Fruit fly (Drosophila melanogaster): Measurements from ENCODE around the gene Muc68Ca.

DNA sequence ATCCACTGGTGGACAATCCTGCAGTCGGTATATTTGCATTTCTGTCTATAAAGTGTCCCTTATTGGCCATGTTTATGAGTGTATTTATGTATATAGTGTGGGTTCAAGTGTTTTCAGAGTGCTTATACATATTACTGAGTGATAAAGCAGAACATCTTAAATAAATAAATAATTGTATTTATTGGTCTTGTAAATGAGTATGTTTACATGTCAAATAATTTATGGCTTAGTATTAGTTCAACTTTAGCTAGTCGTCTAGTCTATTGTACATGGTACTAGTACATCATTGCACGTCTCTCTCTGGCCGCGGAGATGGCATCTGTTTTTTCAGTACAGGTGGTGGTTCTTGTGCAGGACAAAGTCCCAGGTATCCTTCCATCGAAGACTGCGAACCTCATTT, 35.9 kb downstream of the Muc68Ca start, which contains the start of gene CG32086:
- TF ChIP-seq insv (optimal IDR thresholded peaks at IDR 0.05) (no peak), h (optimal IDR thresholded peaks at IDR 0.05) (no peak), Sin3A (optimal IDR thresholded peaks at IDR 0.05) (no peak), psq (optimal IDR thresholded peaks at IDR 0.05) (no peak)

Data from Kc167 (cell line).